Fruit fly (Drosophila melanogaster) whole organism: Measurements from ENCODE around the gene ver.

ENCODE experiments used
- CG8478 ChIP-seq: fragments of >200 bp; optimal IDR thresholded peaks from 2 replicates; lab custom pipeline; 2018; ENCODE audit warnings: inconsistent platforms
- Dll ChIP-seq: fragments of >200 bp; optimal IDR thresholded peaks from 2 replicates; lab custom pipeline; 2017
- EcR ChIP-seq, 2 experiments: fragments of >200 bp; optimal IDR thresholded peaks; 2 replicates each; lab custom pipeline; 2017; ENCODE audit warnings: missing biosample characterization in 2 of 2, missing genetic modification characterization in 2 of 2, missing genetic modification reagents in 2 of 2
- pan ChIP-seq: fragments of >200 bp; optimal IDR thresholded peaks from 2 replicates; lab custom pipeline; 2017
- usp ChIP-seq: fragments of >200 bp; optimal IDR thresholded peaks from 2 replicates; lab custom pipeline; 2017; ENCODE audit warnings: missing biosample characterization, missing genetic modification characterization, mixed read lengths

dm6 chr3L:12551671-12552070 lies 27.9 kb downstream of the ver start:
- no peak for TF ChIP-seq pan (lab: Kevin White, UChicago)
- no peak for TF ChIP-seq EcR (GFP tag; optimal IDR thresholded peaks at IDR 0.05; lab: Kevin White, UChicago)
- TF ChIP-seq Dll (lab: Kevin White, UChicago), result no peak
- no peak for TF ChIP-seq CG8478 (lab: Kevin White, UChicago)
- no peak for TF ChIP-seq usp (GFP tag; lab: Kevin White, UChicago)
